Worm (Caenorhabditis elegans): ENCODE measurements around the gene mdmh-35.

DNA sequence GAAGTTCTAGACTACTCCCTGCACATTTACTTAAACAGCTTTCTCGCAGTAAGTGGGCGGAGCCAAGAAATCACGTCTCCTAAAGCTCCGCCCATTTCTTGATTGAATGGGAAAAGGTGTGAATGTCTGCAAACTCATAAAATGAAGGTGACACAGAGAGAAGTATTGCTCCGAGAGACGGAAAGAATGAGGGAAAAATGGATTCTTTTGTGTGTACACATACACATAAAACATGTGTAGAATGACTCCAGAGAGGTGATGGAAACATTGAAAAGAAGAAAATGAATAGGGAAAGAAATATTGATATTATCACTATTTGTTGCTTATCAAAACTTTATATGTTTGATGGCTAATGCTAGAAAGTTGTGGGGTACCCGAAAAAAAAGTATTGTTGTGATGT is 4.0 kb downstream of the mdmh-35 start:
- no peak for TF ChIP-seq ZK546.5 (tag; optimal IDR thresholded peaks at IDR 0.05)
- no peak for TF ChIP-seq unc-39 (tag; optimal IDR thresholded peaks at IDR 0.05)
- no peak for TF ChIP-seq snpc-4 (tag; optimal IDR thresholded peaks at IDR 0.05)
- no peak for TF ChIP-seq lin-39 (tag; optimal IDR thresholded peaks at IDR 0.05)
- no peak for TF ChIP-seq ceh-82 (tag; optimal IDR thresholded peaks at IDR 0.05)
- no peak for TF ChIP-seq nhr-21 (tag; optimal IDR thresholded peaks at IDR 0.05)
- TF ChIP-seq ztf-11 (tag; optimal IDR thresholded peaks at IDR 0.05) = no peak

Data from whole organism, L2 larva.